Fruit fly (Drosophila melanogaster) Kc167 (cell line): ENCODE data around the gene CG13840.

ENCODE experiments used
- Myc ChIP-seq: fragments of >200 bp; optimal IDR thresholded peaks from 2 replicates; lab custom pipeline; 2017; ENCODE audit warnings: missing external identifiers
- Sin3A ChIP-seq: fragments of >200 bp; optimal IDR thresholded peaks from 2 replicates; lab custom pipeline; 2018; ENCODE audit warnings: missing external identifiers
- h ChIP-seq: fragments of >200 bp; optimal IDR thresholded peaks from 3 replicates; lab custom pipeline; 2018; ENCODE audit warnings: missing external identifiers
- insv ChIP-seq: fragments of >200 bp; optimal IDR thresholded peaks from 3 replicates; lab custom pipeline; 2018; ENCODE audit warnings: missing external identifiers
- psq ChIP-seq: fragments of >200 bp; optimal IDR thresholded peaks from 2 replicates; lab custom pipeline; 2017; ENCODE audit warnings: missing external identifiers
- ttk ChIP-seq: sonication (Bioruptor generic); optimal IDR thresholded peaks from 2 replicates; lab custom pipeline; 2017; ENCODE audit warnings: missing external identifiers

CG13840 gene

DNA sequence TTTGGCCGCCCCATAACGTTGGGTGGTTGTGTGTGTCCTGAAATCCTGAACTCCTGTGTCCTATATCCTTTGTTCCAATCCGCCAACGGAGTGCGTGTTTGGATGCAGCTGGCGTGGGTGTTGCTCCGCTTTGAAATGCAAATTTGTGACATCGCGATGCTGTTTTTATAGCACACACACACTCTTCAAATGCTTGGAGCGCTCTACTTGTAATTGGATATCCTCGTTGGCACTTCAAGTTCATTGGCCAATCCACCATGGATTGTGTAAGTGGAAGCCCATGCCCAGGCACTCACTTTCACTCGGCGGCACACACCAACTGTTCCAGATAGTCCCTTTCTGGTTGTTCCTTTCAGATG, at the start of gene CG13840:
Gene CG13840 (minus strand): TSS at position 101 of the 359 bp plus-strand sequence.
- no peak for TF ChIP-seq h
- TF ChIP-seq Sin3A (lab: Kevin White, UChicago): no peak
- TF ChIP-seq Myc (lab: Kevin White, UChicago): no peak
- no peak for TF ChIP-seq ttk (lab: Kevin White, UChicago)
- no peak for TF ChIP-seq psq
- no peak for TF ChIP-seq insv (lab: Kevin White, UChicago)

DNA sequence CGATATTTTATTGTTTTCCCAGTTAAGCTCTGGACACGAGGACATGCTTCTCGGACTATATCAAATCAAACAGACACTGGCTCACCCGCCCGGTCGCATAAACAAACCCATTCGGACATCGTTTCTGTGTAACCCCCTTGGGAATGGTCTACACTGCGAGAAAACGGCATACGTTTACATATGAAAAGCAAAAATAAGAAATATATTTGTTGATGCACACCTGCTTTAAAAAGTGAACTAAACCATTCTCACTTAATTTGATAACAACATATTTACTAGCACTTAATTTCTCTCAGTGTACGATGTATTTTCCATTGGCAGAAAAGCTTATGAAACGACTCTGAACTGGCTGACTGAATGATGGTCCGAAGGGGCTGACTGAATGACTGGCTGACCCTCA, 46.0 kb upstream of the CG13840 start:
- TF ChIP-seq h (no peak), psq (no peak), Sin3A (lab: Kevin White, UChicago) (no peak), ttk (lab: Kevin White, UChicago) (no peak), insv (lab: Kevin White, UChicago) (no peak)

DNA sequence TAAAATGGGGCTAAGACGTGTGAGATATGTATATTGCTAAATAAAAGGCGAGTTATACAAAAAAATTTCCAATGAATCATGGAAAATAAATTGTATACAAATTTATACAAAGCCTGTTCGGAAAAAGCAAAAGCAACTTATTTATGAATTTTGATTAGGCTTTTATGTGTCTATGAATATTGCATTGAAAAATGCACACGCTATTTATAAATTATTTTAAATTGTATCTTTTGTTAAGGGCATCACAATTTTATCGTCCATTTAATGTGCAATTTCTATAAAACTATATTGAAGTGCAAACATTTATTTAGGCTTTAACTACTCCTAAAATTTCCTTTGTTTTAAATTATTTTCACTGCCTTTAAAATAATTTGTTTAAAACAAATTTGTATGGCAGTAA, 30.2 kb upstream of the CG13840 start, which contains the start of gene CG4704:
Gene CG4704 (minus strand): TSS at position 101 of the 400 bp plus-strand sequence.
- TF ChIP-seq psq: no peak
- no peak for TF ChIP-seq ttk (lab: Kevin White, UChicago)
- no peak for TF ChIP-seq Myc (lab: Kevin White, UChicago)
- TF ChIP-seq insv (lab: Kevin White, UChicago): no peak
- no peak for TF ChIP-seq h
- TF ChIP-seq Sin3A (lab: Kevin White, UChicago): no peak

DNA sequence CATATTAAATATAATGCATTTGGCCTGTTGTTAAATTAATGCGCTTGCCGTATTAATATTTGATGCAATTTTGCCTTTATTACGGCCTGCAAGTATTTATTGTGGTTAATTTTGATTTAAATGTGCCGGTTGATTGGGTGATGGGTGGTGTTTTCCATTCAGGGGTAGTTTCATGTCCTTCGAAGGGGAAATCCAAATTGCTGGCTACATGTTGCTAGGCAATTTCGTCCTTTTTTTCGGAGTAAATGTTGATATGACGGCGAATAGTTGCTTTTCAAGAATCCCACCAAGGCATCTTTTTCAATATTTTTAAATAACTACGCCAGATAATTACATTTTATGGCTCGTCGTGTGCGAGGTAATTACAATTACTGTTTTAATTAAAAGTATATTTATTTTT, 23.3 kb upstream of the CG13840 start:
- no peak for TF ChIP-seq insv (lab: Kevin White, UChicago)
- no peak for TF ChIP-seq Sin3A (lab: Kevin White, UChicago)
- no peak for TF ChIP-seq Myc (lab: Kevin White, UChicago)
- TF ChIP-seq psq: no peak
- no peak for TF ChIP-seq ttk (lab: Kevin White, UChicago)
- no peak for TF ChIP-seq h

DNA sequence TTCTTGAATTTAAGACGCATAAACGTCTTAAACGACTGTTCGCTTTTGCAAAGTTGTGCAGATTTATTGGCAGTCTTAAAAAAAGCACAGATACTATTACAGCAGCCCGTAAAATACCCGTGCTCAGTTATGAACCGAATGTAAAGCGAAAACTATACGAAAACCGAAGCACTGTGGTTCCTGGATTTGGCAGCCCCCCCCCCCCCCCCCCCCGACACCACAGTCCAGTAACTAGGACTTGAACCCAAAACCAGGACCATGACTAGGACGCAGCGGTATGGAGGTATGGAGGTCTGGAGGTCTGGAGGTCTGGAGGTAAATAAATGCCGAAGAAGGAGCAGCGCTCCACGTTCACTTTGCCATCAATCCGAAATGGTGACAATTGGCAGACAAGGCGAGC, 17.4 kb upstream of the CG13840 start:
- TF ChIP-seq Myc (lab: Kevin White, UChicago) (no peak), insv (lab: Kevin White, UChicago) (no peak), h (no peak), ttk (lab: Kevin White, UChicago) (no peak), Sin3A (lab: Kevin White, UChicago) (no peak), psq (no peak)

DNA sequence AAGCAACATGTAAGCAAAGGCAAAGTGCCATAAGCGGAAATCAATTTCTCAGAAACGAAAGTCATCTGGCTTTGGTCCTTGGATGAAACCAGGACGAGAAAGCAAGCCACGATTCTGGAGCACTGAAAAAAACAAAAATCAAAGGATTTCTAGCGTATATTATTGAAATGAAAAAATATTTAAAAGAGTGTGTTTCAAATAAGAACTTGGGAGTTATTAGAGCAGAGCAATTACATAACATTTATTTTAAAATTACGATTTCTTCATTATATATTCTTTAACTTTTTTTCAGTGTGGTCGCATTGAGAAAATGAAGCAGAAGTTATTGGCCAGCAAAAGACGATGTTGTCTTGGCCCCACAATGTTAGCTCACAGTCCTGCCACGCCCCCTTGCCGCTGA, 6.8 kb upstream of the CG13840 start:
- TF ChIP-seq psq (no peak), insv (lab: Kevin White, UChicago) (no peak), h (no peak), ttk (lab: Kevin White, UChicago) (no peak), Myc (lab: Kevin White, UChicago) (no peak), Sin3A (lab: Kevin White, UChicago) (no peak)

DNA sequence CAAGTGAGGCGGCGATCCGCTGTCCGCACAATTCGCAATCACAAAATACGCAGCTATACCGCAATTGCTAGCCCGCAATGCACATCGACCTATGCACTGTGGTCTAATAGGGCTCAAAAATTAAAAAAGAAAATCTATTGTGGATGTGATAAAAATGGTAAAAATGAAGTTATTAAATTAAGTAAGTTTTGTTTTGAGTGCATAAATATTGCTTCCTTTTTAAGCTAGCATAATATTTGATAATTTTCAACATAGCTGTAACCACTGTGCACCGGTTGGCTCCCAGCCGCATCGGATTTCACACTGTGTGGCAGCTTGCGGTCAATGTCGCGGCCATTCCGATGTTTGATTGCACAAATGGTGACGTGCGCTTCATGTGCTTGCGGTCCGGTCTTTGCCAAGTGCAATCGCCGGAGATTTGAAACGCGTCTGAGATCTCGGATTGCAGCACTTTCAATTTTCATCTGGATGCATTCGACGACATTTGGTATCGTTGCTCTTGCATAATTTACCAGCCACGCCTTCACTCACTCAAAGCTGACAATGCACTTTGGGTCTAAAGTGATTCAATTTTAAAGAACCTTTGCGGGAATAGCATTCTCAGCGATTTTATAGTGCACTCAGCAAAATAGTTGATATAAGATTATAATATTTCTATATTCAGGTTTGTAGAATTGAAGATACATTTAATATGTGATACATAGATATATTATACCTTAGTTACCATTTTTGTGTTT, 627 bp upstream of the CG13840 start:
- no peak for TF ChIP-seq Myc (lab: Kevin White, UChicago)

DNA sequence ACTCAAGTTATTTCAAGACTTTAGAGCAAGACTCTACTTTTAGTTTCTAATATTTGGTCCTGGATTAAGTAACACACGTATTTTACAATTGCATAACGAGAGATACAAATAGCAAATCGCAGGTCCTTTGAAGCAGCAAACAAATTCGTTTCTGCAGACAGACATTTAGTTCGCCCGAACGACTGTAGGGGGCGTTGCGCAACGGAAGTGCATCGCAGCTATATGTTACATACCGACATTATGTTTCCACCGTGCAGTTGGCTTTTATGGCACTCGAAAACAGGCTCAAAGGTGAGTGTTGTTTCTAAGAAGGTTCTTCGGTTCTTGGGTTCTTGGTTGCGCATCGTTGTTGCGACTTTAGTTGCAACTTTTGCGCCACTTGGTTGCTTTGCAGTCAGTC, 5.7 kb downstream of the CG13840 start:
- no peak for TF ChIP-seq Sin3A (lab: Kevin White, UChicago)
- no peak for TF ChIP-seq psq
- no peak for TF ChIP-seq h
- TF ChIP-seq ttk (lab: Kevin White, UChicago): no peak
- no peak for TF ChIP-seq insv (lab: Kevin White, UChicago)
- no peak for TF ChIP-seq Myc (lab: Kevin White, UChicago)

DNA sequence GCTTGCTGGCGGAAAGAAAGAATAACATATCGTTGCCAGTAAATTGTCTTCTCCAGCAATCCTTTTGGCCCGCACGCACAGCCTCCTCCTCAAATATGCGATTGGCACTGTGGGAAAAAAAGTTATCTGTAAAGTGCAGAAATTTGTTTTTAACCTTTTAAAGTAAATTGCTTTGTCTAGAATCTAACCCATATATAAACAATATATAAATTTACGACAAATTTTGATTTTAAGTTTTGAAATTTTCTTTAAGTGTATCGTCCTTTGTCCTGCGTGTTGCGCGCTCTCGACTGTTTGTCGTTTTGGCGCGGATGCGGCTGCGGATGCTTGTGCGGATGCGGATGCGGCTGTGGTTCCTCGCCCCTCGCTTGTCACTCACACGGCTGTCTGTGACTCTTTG, 8.8 kb downstream of the CG13840 start:
- no peak for TF ChIP-seq Sin3A (lab: Kevin White, UChicago)
- no peak for TF ChIP-seq insv (lab: Kevin White, UChicago)
- TF ChIP-seq Myc (lab: Kevin White, UChicago): no peak
- no peak for TF ChIP-seq psq
- no peak for TF ChIP-seq ttk (lab: Kevin White, UChicago)
- TF ChIP-seq h: no peak

DNA sequence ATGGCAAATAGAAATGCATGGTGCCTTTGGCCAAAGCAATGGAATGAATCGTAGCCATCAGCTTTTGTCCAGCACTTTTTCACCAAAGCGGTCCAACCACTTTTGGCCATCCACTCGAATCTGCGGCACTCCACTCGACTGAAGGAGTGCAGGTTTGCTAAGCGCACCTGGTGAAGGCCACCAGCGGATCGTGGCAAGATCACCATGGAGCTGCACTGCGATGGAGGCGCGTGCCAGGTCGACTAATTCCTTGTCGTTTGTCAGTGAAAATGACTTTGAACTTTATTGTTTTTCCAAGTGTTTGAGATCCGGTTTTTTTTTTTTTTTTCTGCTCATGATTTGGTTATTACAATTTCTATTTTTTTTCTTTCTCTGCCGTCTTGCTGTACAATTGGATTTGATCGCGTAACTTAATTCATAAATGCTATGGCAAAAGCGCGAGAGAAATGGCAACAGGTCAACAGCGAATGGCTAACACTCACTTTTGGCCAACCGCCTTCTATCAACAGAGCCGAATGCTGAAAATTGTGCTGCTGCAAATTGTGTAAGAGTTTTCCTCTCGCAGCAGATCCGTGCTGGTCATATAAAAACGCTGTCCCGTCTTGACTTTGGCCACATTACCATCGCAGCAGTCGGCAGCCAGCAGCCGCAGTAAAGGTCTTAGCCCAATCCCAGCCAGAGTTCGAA, 12.2 kb downstream of the CG13840 start, which contains the start of gene CG7031:
Gene CG7031 (plus strand): TSS at position 637 of the 687 bp plus-strand sequence.
- TF ChIP-seq insv (lab: Kevin White, UChicago) (no peak), ttk (lab: Kevin White, UChicago) (no peak), Myc (lab: Kevin White, UChicago) (no peak), h (no peak), psq (no peak), Sin3A (lab: Kevin White, UChicago) (no peak)

DNA sequence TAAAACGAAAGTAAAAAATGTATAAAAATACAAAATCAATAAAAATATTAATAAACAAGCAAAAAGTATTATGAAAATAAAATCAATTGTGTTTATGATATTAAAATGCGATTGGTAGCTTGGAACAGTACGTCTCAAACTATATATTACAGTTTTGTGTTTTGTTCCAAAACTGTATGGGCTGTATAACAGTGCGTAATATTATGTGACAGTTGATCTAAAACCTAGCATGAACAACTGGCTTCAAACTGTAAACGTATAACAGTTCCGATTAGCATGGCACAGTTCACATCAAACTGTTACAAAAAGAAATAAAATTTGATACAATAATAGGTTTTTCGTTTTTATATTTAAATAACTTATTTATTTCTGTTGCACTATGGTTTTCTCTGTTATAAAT, 22.0 kb downstream of the CG13840 start:
- no peak for TF ChIP-seq Sin3A (lab: Kevin White, UChicago)

DNA sequence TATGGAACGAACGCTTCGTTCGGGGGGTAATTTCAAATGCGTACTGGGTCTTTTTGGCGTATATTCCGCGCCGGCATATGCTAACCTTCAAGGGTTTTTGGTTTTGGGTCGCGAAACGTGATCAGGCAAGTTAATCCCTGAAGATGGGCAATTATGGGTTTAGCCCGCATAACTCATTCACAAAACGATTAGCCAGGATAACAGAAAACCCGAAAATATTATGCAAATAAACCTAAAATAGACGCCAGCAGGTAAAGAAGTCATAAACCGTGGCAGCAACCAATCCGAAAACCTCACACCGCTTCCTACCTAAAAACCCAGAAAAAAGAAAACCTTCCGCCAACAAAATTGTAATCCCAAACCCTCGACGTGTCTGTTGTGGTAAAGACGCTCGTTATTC, 26.9 kb downstream of the CG13840 start:
- no peak for TF ChIP-seq ttk (lab: Kevin White, UChicago)
- TF ChIP-seq Myc (lab: Kevin White, UChicago): no peak
- no peak for TF ChIP-seq Sin3A (lab: Kevin White, UChicago)
- TF ChIP-seq h: no peak
